Fruit fly (Drosophila melanogaster) whole organism, wandering third instar larva: ENCODE measurements around the gene CG6432.

ENCODE experiments used
- Abd-B ChIP-seq: fragments of >200 bp; optimal IDR thresholded peaks from 2 replicates; lab custom pipeline; 2017; ENCODE audit warnings: missing biosample characterization, missing genetic modification characterization
- CG9705 ChIP-seq: fragments of 200-800 bp; sonication (Bioruptor generic); optimal IDR thresholded peaks from 2 replicates; lab custom pipeline; 2018; ENCODE audit warnings: missing biosample characterization, mild to moderate bottlenecking, missing genetic modification characterization
- Dfd ChIP-seq: fragments of >200 bp; optimal IDR thresholded peaks from 2 replicates; lab custom pipeline; 2017; ENCODE audit warnings: missing biosample characterization, missing genetic modification characterization
- Dif ChIP-seq: fragments of 200-275, 200-300 bp; sonication (Bioruptor generic); optimal IDR thresholded peaks from 2 replicates; lab custom pipeline; 2018; ENCODE audit warnings: missing biosample characterization, missing genetic modification characterization; ENCODE audit not compliant: partially characterized antibody
- GATAd ChIP-seq: sonication (Bioruptor generic); optimal IDR thresholded peaks from 2 replicates; lab custom pipeline; 2016; ENCODE audit warnings: missing biosample characterization, missing genetic modification characterization
- HLH106 ChIP-seq: fragments of 200-800 bp; optimal IDR thresholded peaks from 3 replicates; lab custom pipeline; 2019; ENCODE audit warnings: missing biosample characterization, mild to moderate bottlenecking, missing genetic modification characterization, moderate library complexity
- Hr78 ChIP-seq: fragments of >200 bp; optimal IDR thresholded peaks from 2 replicates; lab custom pipeline; 2017; ENCODE audit warnings: missing biosample characterization, missing genetic modification characterization
- Hr83 ChIP-seq: fragments of 200-300 bp; sonication (Bioruptor generic); optimal IDR thresholded peaks from 2 replicates; lab custom pipeline; 2016; ENCODE audit warnings: missing biosample characterization, mild to moderate bottlenecking, missing genetic modification characterization, moderate library complexity; ENCODE audit not compliant: poor library complexity, severe bottlenecking
- Jra ChIP-seq: sonication (Bioruptor generic); optimal IDR thresholded peaks from 2 replicates; lab custom pipeline; 2016; ENCODE audit warnings: missing biosample characterization, missing genetic modification characterization
- Mio ChIP-seq: sonication (Bioruptor generic); optimal IDR thresholded peaks from 2 replicates; lab custom pipeline; 2016; ENCODE audit warnings: missing biosample characterization, missing genetic modification characterization
- OdsH ChIP-seq: fragments of 200-800 bp; sonication (Bioruptor generic); optimal IDR thresholded peaks from 2 replicates; lab custom pipeline; 2016; ENCODE audit warnings: missing biosample characterization, mild to moderate bottlenecking, missing genetic modification characterization
- Sp1 ChIP-seq: fragments of 200-800 bp; sonication (Bioruptor generic); optimal IDR thresholded peaks from 3 replicates; lab custom pipeline; 2019; ENCODE audit warnings: missing biosample characterization, mild to moderate bottlenecking, missing genetic modification characterization, moderate library complexity
- Vsx2 ChIP-seq: fragments of 200-300, 225-300 bp; sonication (Bioruptor generic); optimal IDR thresholded peaks from 2 replicates; lab custom pipeline; 2018; ENCODE audit warnings: missing biosample characterization, missing genetic modification characterization; ENCODE audit not compliant: partially characterized antibody
- brk ChIP-seq: fragments of 200-800 bp; sonication (Bioruptor generic); optimal IDR thresholded peaks from 2 replicates; lab custom pipeline; 2016; ENCODE audit warnings: missing biosample characterization, mild to moderate bottlenecking, missing genetic modification characterization
- dsf ChIP-seq: sonication (Bioruptor generic); optimal IDR thresholded peaks from 2 replicates; lab custom pipeline; 2016; ENCODE audit warnings: missing biosample characterization, missing genetic modification characterization, borderline replicate concordance
- ey ChIP-seq: fragments of 200-800 bp; sonication (Bioruptor generic); optimal IDR thresholded peaks from 2 replicates; lab custom pipeline; 2016; ENCODE audit warnings: missing biosample characterization, missing genetic modification characterization
- foxo ChIP-seq, 2 experiments: fragments of 200-800 bp; sonication (Bioruptor generic); optimal IDR thresholded peaks; 2 replicates in 1 of 2; 3 replicates in 1 of 2; lab custom pipeline; 2016 to 2017; ENCODE audit warnings: missing biosample characterization in 2 of 2, missing genetic modification characterization in 2 of 2
- lola ChIP-seq: fragments of >200 bp; optimal IDR thresholded peaks from 2 replicates; lab custom pipeline; 2017; ENCODE audit warnings: missing biosample characterization, missing genetic modification characterization
- pan ChIP-seq: fragments of >200 bp; optimal IDR thresholded peaks from 2 replicates; lab custom pipeline; 2017
- rgr ChIP-seq: fragments of 200-800 bp; sonication (Bioruptor generic); optimal IDR thresholded peaks from 3 replicates; lab custom pipeline; 2016; ENCODE audit warnings: missing biosample characterization, mild to moderate bottlenecking, missing genetic modification characterization
- sage ChIP-seq: fragments of 200-800 bp; sonication (Bioruptor generic); optimal IDR thresholded peaks from 2 replicates; lab custom pipeline; 2016; ENCODE audit warnings: missing biosample characterization, mild to moderate bottlenecking, missing genetic modification characterization
- sv ChIP-seq: fragments of 200-800 bp; sonication (Bioruptor generic); optimal IDR thresholded peaks from 3 replicates; lab custom pipeline; 2016; ENCODE audit warnings: missing biosample characterization, missing genetic modification characterization
- usp ChIP-seq: fragments of >200 bp; optimal IDR thresholded peaks from 2 replicates; lab custom pipeline; 2017; ENCODE audit warnings: missing biosample characterization, missing genetic modification characterization
- woc ChIP-seq: sonication (Bioruptor generic); optimal IDR thresholded peaks from 2 replicates; lab custom pipeline; 2016; ENCODE audit warnings: missing biosample characterization, mild to moderate bottlenecking, missing genetic modification characterization

Gene CG6432

DNA sequence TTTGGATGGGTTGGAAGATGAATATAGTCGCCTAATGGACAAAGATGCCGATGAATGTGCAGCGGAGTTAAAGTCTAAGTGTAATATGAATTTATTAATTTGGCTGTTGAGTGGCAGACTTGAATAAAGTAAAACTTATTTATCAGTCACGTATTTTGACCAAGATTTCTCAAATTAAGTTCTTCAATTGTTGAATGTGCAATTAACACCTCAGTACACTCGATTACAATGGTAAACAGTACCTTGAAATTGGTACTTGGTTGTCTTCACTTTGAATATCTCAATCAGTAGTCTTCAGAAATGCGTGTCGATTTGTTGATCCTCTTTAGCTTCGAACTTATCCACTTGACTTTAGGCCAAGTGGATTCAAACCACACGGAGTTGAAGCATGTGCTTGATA, 32.5 kb downstream of the CG6432 start, which contains the start of gene CG13614:
Gene CG13614 (plus strand): TSS at position 301 of the 400 bp plus-strand sequence.
- TF ChIP-seq Abd-B = no peak

DNA sequence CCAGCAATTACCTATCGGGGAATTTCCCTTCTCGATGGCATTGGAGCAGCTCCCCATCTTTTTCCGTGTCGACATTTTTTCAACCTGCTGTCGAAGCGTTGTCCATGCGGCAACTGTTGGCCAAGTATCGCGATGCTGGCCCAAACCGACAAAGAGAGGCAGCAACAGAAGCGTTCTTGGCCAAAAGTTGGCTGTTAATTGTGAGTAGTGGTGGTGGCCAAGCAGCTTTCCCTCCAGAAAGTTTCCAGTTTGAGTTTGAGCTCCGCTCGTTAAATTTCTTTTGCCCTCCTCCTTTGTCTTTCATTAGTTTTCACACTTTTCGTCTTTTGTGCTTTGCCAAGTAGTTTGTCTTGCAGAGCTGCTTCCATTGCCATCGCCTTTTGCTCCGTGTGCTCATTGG, 35.9 kb downstream of the CG6432 start, which contains the start of gene CG17782:
Gene CG17782 (minus strand): TSS at position 101 of the 400 bp plus-strand sequence.
- no peak for TF ChIP-seq HLH106 (tag; lab: Kevin White, UChicago)
- no peak for TF ChIP-seq Mio
- no peak for TF ChIP-seq Hr83 (GFP tag; lab: Kevin White, UChicago)
- TF ChIP-seq Sp1 (GFP tag; lab: Kevin White, UChicago) = no peak
- TF ChIP-seq Hr78 = no peak
- no peak for TF ChIP-seq lola (GFP tag; lab: Kevin White, UChicago)

dm6 chr3R:24375561-24375960, 38.8 kb downstream of the CG6432 start, which contains the start of gene CG17781:
CG17781 (minus strand) TSS chr3R:24375661.
- TF ChIP-seq dsf (GFP tag; lab: Kevin White, UChicago) (no peak), usp (GFP tag; lab: Kevin White, UChicago) (no peak), GATAd (GFP tag; lab: Kevin White, UChicago) (no peak), woc (GFP tag; lab: Kevin White, UChicago) (no peak), OdsH (GFP tag; lab: Kevin White, UChicago) (no peak), HLH106 (tag; lab: Kevin White, UChicago) (no peak), pan (lab: Kevin White, UChicago) (no peak), lola (GFP tag; lab: Kevin White, UChicago) (no peak), CG9705 (GFP tag; lab: Kevin White, UChicago) (no peak), brk (GFP tag; lab: Kevin White, UChicago) (no peak), Dif (GFP tag; lab: Kevin White, UChicago) (no peak), Hr78 (no peak)

dm6 chr3R:24376565-24376964, 39.8 kb downstream of the CG6432 start, which contains the start of gene CG33342:
CG33342 (plus strand) TSS chr3R:24376865.
- TF ChIP-seq sage (no peak), ey (GFP tag; lab: Kevin White, UChicago) (no peak), Hr78 (no peak), sv (GFP tag; lab: Kevin White, UChicago) (no peak), foxo (GFP tag; optimal IDR thresholded peaks at IDR 0.05; lab: Kevin White, UChicago) (no peak), OdsH (GFP tag; lab: Kevin White, UChicago) (no peak), Vsx2 (GFP tag; lab: Kevin White, UChicago) (no peak), Mio (no peak), Hr83 (GFP tag; lab: Kevin White, UChicago) (no peak)

- TF ChIP-seq HLH106 (tag; lab: Kevin White, UChicago) = no peak
- no peak for TF ChIP-seq Jra (GFP tag; lab: Kevin White, UChicago)
Measured at dm6 chr3R:24384952-24385351, 48.2 kb downstream of the CG6432 start, which contains the start of gene CG17780. CG17780 (minus strand) TSS chr3R:24385052.

DNA sequence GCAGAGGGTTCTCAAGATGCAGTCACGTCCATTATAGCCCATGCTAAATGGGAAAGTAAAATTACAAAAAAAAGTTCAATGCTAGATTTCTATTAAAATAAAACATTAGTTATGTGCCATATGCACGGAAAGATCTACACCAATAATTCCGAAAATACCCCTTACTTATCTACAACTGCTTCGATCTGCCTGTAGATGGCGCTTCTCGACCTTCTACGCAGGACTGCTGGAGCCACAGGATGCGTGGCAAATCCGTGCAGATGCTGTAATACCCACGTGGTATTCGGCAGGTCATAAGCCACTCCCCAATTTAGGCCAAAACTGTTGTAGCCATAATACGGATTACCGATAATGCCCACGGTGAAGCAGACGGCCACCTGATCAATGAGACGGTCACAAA, 49.7 kb downstream of the CG6432 start:
- no peak for TF ChIP-seq Abd-B
- TF ChIP-seq, all 38 proteins: peak for 0

dm6 chr3R:24390239-24390638, 53.5 kb downstream of the CG6432 start, which contains the start of the genes CG5768 and CG13615:
CG5768 (minus strand) TSS chr3R:24390339.
CG13615 (plus strand) TSS chr3R:24390518.
- TF ChIP-seq Dfd (GFP tag; lab: Kevin White, UChicago) (no peak), rgr (GFP tag; lab: Kevin White, UChicago) (no peak), lola (GFP tag; lab: Kevin White, UChicago) (no peak), sv (GFP tag; lab: Kevin White, UChicago) (no peak), dsf (GFP tag; lab: Kevin White, UChicago) (no peak)
- TF ChIP-seq, all 38 proteins: peak for 0
